ENCODE assay signal across 4 fruit fly cellular contexts in the genomic region with DNA sequence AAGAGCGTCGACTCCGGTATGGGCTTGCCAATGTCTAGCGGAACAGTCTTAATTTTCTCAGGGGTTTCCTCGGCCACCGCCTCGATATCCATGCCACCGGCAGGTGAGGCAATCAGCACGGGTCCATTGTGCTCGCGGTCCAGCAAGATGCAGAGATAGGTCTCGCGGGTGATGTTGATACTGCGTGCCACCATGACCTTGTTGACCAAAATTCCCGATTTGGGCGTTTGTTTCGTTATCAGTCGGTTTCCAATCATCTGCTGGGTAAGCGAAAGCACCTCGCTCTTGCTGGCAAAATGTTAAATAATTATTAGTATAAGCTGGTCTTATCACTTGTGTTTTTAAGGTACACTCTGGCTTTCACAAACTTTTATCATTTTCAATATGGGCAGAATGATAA.
TF ChIP-seq lines count a peak whose summit lies in the region.

No protein-coding gene starts in this region.

- no peak for TF ChIP-seq CTCF in whole organism, embryonic (GFP tag; optimal IDR thresholded peaks at IDR 0.05; lab: Kevin White, UChicago)

TF ChIP-seq in whole organism, adult, 20 proteins besides CTCF, POLR2A, EP300 and RAD21:
- no peak for TF ChIP-seq Mnt (GFP tag; optimal IDR thresholded peaks at IDR 0.05; lab: Kevin White, UChicago)
- no peak for TF ChIP-seq Crg-1 (GFP tag; optimal IDR thresholded peaks at IDR 0.05; lab: Kevin White, UChicago)
- no peak for TF ChIP-seq tj (GFP tag; optimal IDR thresholded peaks at IDR 0.05; lab: Kevin White, UChicago)
- TF ChIP-seq kay (GFP tag; lab: Kevin White, UChicago; ENCODE audit: borderline replicate concordance) = peak; percentile 32

TF ChIP-seq in whole organism, embryonic, 481 proteins besides CTCF, POLR2A, EP300 and RAD21:
- TF ChIP-seq CG7928 (GFP tag; optimal IDR thresholded peaks at IDR 0.05; lab: Kevin White, UChicago) = no peak
- 0 out of 2 replicates have a peak, but pooled peaks have one; percentile 8 for TF ChIP-seq chm (GFP tag; IDR thresholded peaks at IDR 0.05; lab: Robert Waterston, UW)
- no peak for TF ChIP-seq Myb (GFP tag; optimal IDR thresholded peaks at IDR 0.05; lab: Kevin White, UChicago)
- no peak for TF ChIP-seq ssp (GFP tag; IDR thresholded peaks at IDR 0.05; lab: Robert Waterston, UW)
- no peak for TF ChIP-seq pnt (GFP tag; optimal IDR thresholded peaks at IDR 0.05; lab: Kevin White, UChicago)

TF ChIP-seq in whole organism, prepupa, 60 proteins besides CTCF, POLR2A, EP300 and RAD21:
- TF ChIP-seq CG16779 (tag; optimal IDR thresholded peaks at IDR 0.05; lab: Kevin White, UChicago) = no peak
- TF ChIP-seq CG4318 (GFP tag; optimal IDR thresholded peaks at IDR 0.05; lab: Kevin White, UChicago) = no peak
- TF ChIP-seq CG10669 (GFP tag; optimal IDR thresholded peaks at IDR 0.05; lab: Kevin White, UChicago) = no peak
- no peak for TF ChIP-seq Hr4 (GFP tag; optimal IDR thresholded peaks at IDR 0.05; lab: Kevin White, UChicago)
- peak; percentile 97 for TF ChIP-seq svp (GFP tag; lab: Kevin White, UChicago)

TF ChIP-seq in whole organism, wandering third instar larva, 38 proteins besides CTCF, POLR2A, EP300 and RAD21:
- TF ChIP-seq brk (GFP tag; optimal IDR thresholded peaks at IDR 0.05; lab: Kevin White, UChicago) = no peak
- no peak for TF ChIP-seq Rel (GFP tag; optimal IDR thresholded peaks at IDR 0.05; lab: Kevin White, UChicago)
- peak; percentile 42 for TF ChIP-seq Rel (tag; optimal IDR thresholded peaks at IDR 0.05; lab: Kevin White, UChicago)
